Worm (Caenorhabditis elegans) whole organism, L4 larva: ENCODE data around the gene clec-60.

Experiments used
- F10B5.3 ChIP-seq: sonication (generic microtip); optimal IDR thresholded peaks from 2 replicates; lab custom pipeline; 2016; ENCODE audit warnings: mild to moderate bottlenecking, missing genetic modification characterization, missing compliant biosample characterization
- F26F4.8 ChIP-seq: fragments of 200-800 bp; sonication (Bioruptor generic); conservative IDR thresholded peaks from 2 replicates; pipeline ENCODE4 v1.3.6; 2022; ENCODE audit warnings: missing genetic modification characterization, missing compliant biosample characterization
- F44E2.7 ChIP-seq: fragments of 200-800 bp; sonication (Bioruptor generic); IDR thresholded peaks from 2 replicates; pipeline ENCODE4 v2.1.2; 2022; ENCODE audit warnings: missing genetic modification characterization, missing compliant biosample characterization
- T20F7.1 ChIP-seq: fragments of 200-800 bp; sonication (Bioruptor generic); optimal IDR thresholded peaks from 2 replicates; lab custom pipeline; 2018; ENCODE audit warnings: mild to moderate bottlenecking, missing genetic modification characterization, missing compliant biosample characterization
- Y105C5A.15 ChIP-seq: fragments of 200-800 bp; sonication (Bioruptor generic); IDR thresholded peaks from 2 replicates; pipeline ENCODE4 v1.3.6; 2022; ENCODE audit warnings: missing genetic modification characterization, missing compliant biosample characterization
- Y5F2A.4 ChIP-seq: fragments of 200-800 bp; sonication (Bioruptor generic); optimal IDR thresholded peaks from 2 replicates; lab custom pipeline; 2018; ENCODE audit warnings: mild to moderate bottlenecking, missing genetic modification characterization, missing compliant biosample characterization
- ZK337.2 ChIP-seq: fragments of 200-800 bp; sonication (Bioruptor generic); IDR thresholded peaks from 2 replicates; pipeline ENCODE4 v1.3.6; 2022; ENCODE audit warnings: missing genetic modification reagents, missing genetic modification characterization, missing compliant biosample characterization
- aha-1 ChIP-seq: fragments of 150-350 bp; peaks from one replicate; lab custom pipeline; 2014; ENCODE audit warnings: missing biosample characterization, missing genetic modification characterization
- ama-1 ChIP-seq: fragments of 150-350 bp; optimal IDR thresholded peaks from 2 replicates; lab custom pipeline; 2014; ENCODE audit warnings: inconsistent platforms, mixed read lengths
- arid-1 ChIP-seq: fragments of 200-800 bp; sonication (Bioruptor generic); conservative IDR thresholded peaks from 2 replicates; pipeline ENCODE4 v1.3.6; 2022; ENCODE audit warnings: missing genetic modification reagents, missing genetic modification characterization, missing compliant biosample characterization
- attf-4 ChIP-seq: sonication (generic microtip); optimal IDR thresholded peaks from 3 replicates; lab custom pipeline; 2017; ENCODE audit warnings: missing biosample characterization, missing genetic modification characterization
- ceh-28 ChIP-seq: fragments of 150-350 bp; optimal IDR thresholded peaks from 2 replicates; lab custom pipeline; 2014; ENCODE audit warnings: missing biosample characterization, missing genetic modification reagents, missing genetic modification characterization
- ceh-44 ChIP-seq: fragments of 200-800 bp; sonication (Bioruptor generic); IDR thresholded peaks from 2 replicates; pipeline ENCODE4 v1.3.6; 2022; ENCODE audit warnings: missing genetic modification reagents, missing genetic modification characterization, missing compliant biosample characterization
- ces-1 ChIP-seq: fragments of 150-350 bp; sonication (generic microtip); optimal IDR thresholded peaks from 4 replicates; lab custom pipeline; 2014; ENCODE audit warnings: missing biosample characterization, missing genetic modification reagents, missing genetic modification characterization
- cey-2 ChIP-seq: sonication (generic microtip); optimal IDR thresholded peaks from 3 replicates; lab custom pipeline; 2017; ENCODE audit warnings: missing genetic modification characterization, mild to moderate bottlenecking, missing compliant biosample characterization, antibody characterized with exemption, borderline replicate concordance; ENCODE audit not compliant: insufficient read depth
- dmd-9 ChIP-seq: fragments of 200-800 bp; sonication (Bioruptor generic); IDR thresholded peaks from 2 replicates; pipeline ENCODE4 v1.3.6; 2022; ENCODE audit warnings: missing genetic modification reagents, missing genetic modification characterization, missing compliant biosample characterization
- dpl-1 ChIP-seq: fragments of 150-350 bp; optimal IDR thresholded peaks from 2 replicates; lab custom pipeline; 2014; ENCODE audit warnings: missing biosample characterization, missing genetic modification reagents, missing genetic modification characterization
- dve-1 ChIP-seq: sonication (generic microtip); optimal IDR thresholded peaks from 2 replicates; lab custom pipeline; 2017; ENCODE audit warnings: antibody characterized with exemption, mild to moderate bottlenecking, missing genetic modification characterization, missing compliant biosample characterization; ENCODE audit not compliant: insufficient read depth
- egl-27 ChIP-seq: sonication (generic microtip); optimal IDR thresholded peaks from 3 replicates; lab custom pipeline; 2017; ENCODE audit warnings: missing biosample characterization, missing genetic modification reagents, missing genetic modification characterization
- egl-43 ChIP-seq: fragments of 200-800 bp; sonication (Bioruptor generic); IDR thresholded peaks from 2 replicates; pipeline ENCODE4 v1.3.6; 2022; ENCODE audit warnings: missing genetic modification reagents, missing genetic modification characterization, missing compliant biosample characterization
- fkh-10 ChIP-seq: fragments of 150-350 bp; optimal IDR thresholded peaks from 2 replicates; lab custom pipeline; 2014; ENCODE audit warnings: missing biosample characterization, missing genetic modification reagents, missing genetic modification characterization
- lin-13 ChIP-seq: fragments of 150-350 bp; optimal IDR thresholded peaks from 2 replicates; lab custom pipeline; 2014; ENCODE audit warnings: missing biosample characterization, missing genetic modification reagents, missing genetic modification characterization
- lin-15B ChIP-seq: fragments of 150-350 bp; sonication (generic microtip); optimal IDR thresholded peaks from 3 replicates; lab custom pipeline; 2014; ENCODE audit warnings: missing biosample characterization, missing genetic modification characterization
- lin-29 ChIP-seq: fragments of 200-800 bp; sonication (Bioruptor generic); IDR thresholded peaks from 2 replicates; pipeline ENCODE4 v1.3.6; 2022; ENCODE audit warnings: missing genetic modification reagents, missing genetic modification characterization, missing compliant biosample characterization
- mes-2 ChIP-seq: sonication (generic microtip); optimal IDR thresholded peaks from 2 replicates; lab custom pipeline; 2016; ENCODE audit warnings: missing genotype, mild to moderate bottlenecking, missing genetic modification characterization, missing compliant biosample characterization; ENCODE audit not compliant: poor library complexity, severe bottlenecking
- mxl-3 ChIP-seq: fragments of 200-800 bp; sonication (Bioruptor generic); optimal IDR thresholded peaks from 2 replicates; lab custom pipeline; 2018; ENCODE audit warnings: mild to moderate bottlenecking, missing genetic modification characterization, missing compliant biosample characterization
- nhr-10 ChIP-seq: fragments of 150-350 bp; optimal IDR thresholded peaks from 2 replicates; lab custom pipeline; 2014; ENCODE audit warnings: missing biosample characterization, missing genetic modification characterization
- nhr-102 ChIP-seq: sonication (generic microtip); optimal IDR thresholded peaks from 2 replicates; lab custom pipeline; 2016; ENCODE audit warnings: mild to moderate bottlenecking, missing genetic modification characterization, moderate library complexity, missing compliant biosample characterization
- nhr-11 ChIP-seq: fragments of 150-350 bp; optimal IDR thresholded peaks from 2 replicates; lab custom pipeline; 2014; ENCODE audit warnings: missing biosample characterization, missing genetic modification characterization
- nhr-237 ChIP-seq: sonication (generic microtip); optimal IDR thresholded peaks from 2 replicates; lab custom pipeline; 2017; ENCODE audit warnings: missing biosample characterization, missing genetic modification characterization
- nhr-28 ChIP-seq: fragments of 150-350 bp; optimal IDR thresholded peaks from 2 replicates; lab custom pipeline; 2014; ENCODE audit warnings: missing biosample characterization, missing genetic modification characterization
- nhr-42 ChIP-seq: fragments of 200-800 bp; sonication (Bioruptor generic); IDR thresholded peaks from 2 replicates; pipeline ENCODE4 v1.3.6; 2022; ENCODE audit warnings: missing genetic modification characterization, missing compliant biosample characterization
- nhr-77 ChIP-seq: fragments of 150-350 bp; optimal IDR thresholded peaks from 2 replicates; lab custom pipeline; 2014; ENCODE audit warnings: missing biosample characterization, missing genetic modification characterization
- pqm-1 ChIP-seq: sonication (generic microtip); optimal IDR thresholded peaks from 2 replicates; lab custom pipeline; 2017; ENCODE audit warnings: missing biosample characterization, missing genetic modification characterization
- rbr-2 ChIP-seq: sonication (generic microtip); optimal IDR thresholded peaks from 2 replicates; lab custom pipeline; 2016; ENCODE audit warnings: missing genotype, missing genetic modification characterization, missing compliant biosample characterization
- set-16 ChIP-seq: fragments of 200-800 bp; sonication (Bioruptor generic); IDR thresholded peaks from 2 replicates; pipeline ENCODE4 v1.3.6; 2022; ENCODE audit warnings: missing genetic modification reagents, missing genetic modification characterization, missing compliant biosample characterization
- skn-1 ChIP-seq: fragments of 150-350 bp; optimal IDR thresholded peaks from 2 replicates; lab custom pipeline; 2014; ENCODE audit warnings: missing biosample characterization, missing genetic modification characterization
- tag-97 ChIP-seq: fragments of 200-800 bp; sonication (Bioruptor generic); IDR thresholded peaks from 2 replicates; pipeline ENCODE4 v1.3.6; 2022; ENCODE audit warnings: missing genetic modification characterization, missing compliant biosample characterization
- unc-130 ChIP-seq: sonication (generic microtip); optimal IDR thresholded peaks from 2 replicates; lab custom pipeline; 2016; ENCODE audit warnings: missing genetic modification reagents, missing genetic modification characterization, missing compliant biosample characterization
- unc-62 ChIP-seq, 3 experiments: fragments of 150-350 bp in 1 of 3; sonication (generic microtip); optimal IDR thresholded peaks in 2 of 3; peaks in 1 of 3; 1 replicate in 1 of 3; 2 replicates in 2 of 3; lab custom pipeline; 2014 to 2017; ENCODE audit warnings: missing biosample characterization in 3 of 3, missing genetic modification characterization in 3 of 3, missing genetic modification reagents in 3 of 3, missing genotype in 1 of 3
- zag-1 ChIP-seq: fragments of 150-350 bp; optimal IDR thresholded peaks from 2 replicates; lab custom pipeline; 2014; ENCODE audit warnings: missing biosample characterization, missing genetic modification characterization
- zip-2 ChIP-seq: fragments of 150-350 bp; optimal IDR thresholded peaks from 2 replicates; lab custom pipeline; 2014; ENCODE audit warnings: missing biosample characterization, missing genetic modification characterization
- ztf-11 ChIP-seq: fragments of 150-350 bp; optimal IDR thresholded peaks from 2 replicates; lab custom pipeline; 2014; ENCODE audit warnings: missing biosample characterization, missing genetic modification characterization
- ztf-7 ChIP-seq: fragments of 150-350 bp; optimal IDR thresholded peaks from 2 replicates; lab custom pipeline; 2014; ENCODE audit warnings: missing biosample characterization, missing genetic modification characterization

clec-60 gene

ce11 chrII:10471790-10472189, 9.9 kb downstream of the clec-60 start, which contains the start of gene ZK666.2:
ZK666.2 (minus strand) TSS chrII:10471890.
- TF ChIP-seq nhr-10 (tag; lab: Kevin White, UChicago), result no peak

ce11 chrII:10471247-10471646, 10.4 kb downstream of the clec-60 start, which contains the start of gene ZK666.1:
ZK666.1 (minus strand) TSS chrII:10471347.
- TF ChIP-seq Y5F2A.4 (GFP tag; lab: Kevin White, UChicago) (no peak), F44E2.7 (GFP tag; lab: Robert Waterston, UW) (no peak), ztf-11 (tag; lab: Kevin White, UChicago) (no peak), lin-15B (tag; lab: Kevin White, UChicago) (no peak), zip-2 (tag; lab: Kevin White, UChicago) (no peak), ZK337.2 (GFP tag; lab: Robert Waterston, UW) (no peak), lin-29 (GFP tag; lab: Robert Waterston, UW) (no peak), fkh-10 (GFP tag; lab: Kevin White, UChicago) (no peak), zag-1 (tag; lab: Kevin White, UChicago) (no peak), dve-1 (no peak), nhr-102 (tag; lab: Kevin White, UChicago) (no peak), unc-130 (no peak), aha-1 (tag; lab: Kevin White, UChicago) (no peak), nhr-42 (GFP tag; lab: Robert Waterston, UW) (no peak), attf-4 (tag; lab: Kevin White, UChicago) (no peak), mes-2 (tag; lab: Kevin White, UChicago) (no peak), nhr-11 (tag; lab: Kevin White, UChicago) (no peak), nhr-28 (tag; lab: Kevin White, UChicago) (no peak), ceh-28 (no peak), dpl-1 (no peak)

DNA sequence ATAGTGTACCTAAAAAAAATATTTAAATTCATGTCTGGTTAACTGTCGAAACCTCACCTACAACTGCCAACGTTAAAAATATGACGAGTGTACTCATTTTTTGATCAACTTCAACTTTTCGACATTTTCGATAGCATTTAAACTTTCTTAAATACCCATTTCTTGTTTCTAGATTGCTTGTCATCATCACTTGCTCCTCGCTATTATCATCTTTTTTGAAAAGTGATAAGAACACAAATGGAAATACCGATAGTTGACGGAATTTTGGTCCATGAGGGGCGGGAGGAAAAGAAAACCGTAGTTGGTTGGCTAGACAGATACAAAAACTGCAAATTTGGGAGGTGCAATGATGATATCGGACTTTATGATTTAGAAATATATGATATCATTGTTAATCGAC, 11.5 kb downstream of the clec-60 start, which contains the start of gene clec-143:
TSS of gene clec-143 (minus strand) at position 139 of the 400 bp plus-strand sequence.
- no peak for TF ChIP-seq ztf-7 (tag; lab: Kevin White, UChicago)
- TF ChIP-seq ces-1 (GFP tag; lab: Kevin White, UChicago), result no peak
- TF ChIP-seq nhr-77 (tag; lab: Kevin White, UChicago), result no peak
- no peak for TF ChIP-seq tag-97 (GFP tag; lab: Robert Waterston, UW)
- TF ChIP-seq nhr-28 (tag; lab: Kevin White, UChicago), result peak; percentile 45
- peak in 1 of 2 experiments; percentile 67 for TF ChIP-seq unc-62 (GFP tag; optimal IDR thresholded peaks at IDR 0.05 in 1 of 2; lab: Kevin White, UChicago)
- no peak for TF ChIP-seq unc-62 (tag; optimal IDR thresholded peaks at IDR 0.05; lab: Kevin White, UChicago)
- TF ChIP-seq rbr-2 (tag; lab: Kevin White, UChicago), result no peak
- TF ChIP-seq cey-2 (tag; lab: Kevin White, UChicago), result no peak
- TF ChIP-seq arid-1 (GFP tag; lab: Robert Waterston, UW), result no peak
- no peak for TF ChIP-seq F10B5.3
- TF ChIP-seq F26F4.8 (GFP tag; lab: Robert Waterston, UW), result no peak
- TF ChIP-seq lin-13, result no peak
- TF ChIP-seq ama-1 (lab: Kevin White, UChicago), result no peak
- TF ChIP-seq lin-29 (GFP tag; lab: Robert Waterston, UW), result no peak
- peak; percentile 88 for TF ChIP-seq pqm-1 (tag; lab: Kevin White, UChicago)
- TF ChIP-seq, all 104 proteins: peak for 3

- no peak for TF ChIP-seq dmd-9 (GFP tag; lab: Robert Waterston, UW)
- no peak for TF ChIP-seq unc-62 (GFP tag; optimal IDR thresholded peaks at IDR 0.05 in 1 of 2; lab: Kevin White, UChicago)
- TF ChIP-seq unc-62 (tag; optimal IDR thresholded peaks at IDR 0.05; lab: Kevin White, UChicago), result no peak
- TF ChIP-seq nhr-10 (tag; lab: Kevin White, UChicago), result no peak
- no peak for TF ChIP-seq nhr-237 (tag; lab: Kevin White, UChicago)
- no peak for TF ChIP-seq ztf-7 (tag; lab: Kevin White, UChicago)
- TF ChIP-seq ceh-44 (GFP tag; lab: Robert Waterston, UW), result no peak
- no peak for TF ChIP-seq mxl-3
- TF ChIP-seq egl-43 (GFP tag; lab: Robert Waterston, UW), result no peak
- no peak for TF ChIP-seq T20F7.1 (GFP tag; lab: Kevin White, UChicago)
- no peak for TF ChIP-seq skn-1 (tag; lab: Kevin White, UChicago)
- TF ChIP-seq set-16 (GFP tag; lab: Robert Waterston, UW), result no peak
- no peak for TF ChIP-seq egl-27
- TF ChIP-seq Y105C5A.15 (GFP tag; lab: Robert Waterston, UW), result no peak
- no peak for TF ChIP-seq ztf-11 (tag; lab: Kevin White, UChicago)
- no peak for TF ChIP-seq lin-13
These were observed 15.1 kb downstream of the clec-60 start, which contains the start of gene tnc-2 for ce11 chrII:10466552-10466951. tnc-2 (plus strand) TSS chrII:10466852.
